Fruit fly (Drosophila melanogaster) whole organism, embryonic: Measurements from ENCODE around the gene SP1173.

Experiments used
- CG2678 ChIP-seq: fragments of 200-800 bp; sonication (Bioruptor generic); optimal IDR thresholded peaks from 3 replicates; lab custom pipeline; 2019; ENCODE audit warnings: missing biosample characterization, mild to moderate bottlenecking, missing genetic modification characterization, moderate library complexity
- CG7745 ChIP-seq: fragments of 200-800 bp; sonication (Bioruptor generic); optimal IDR thresholded peaks from 2 replicates; lab custom pipeline; 2018; ENCODE audit warnings: missing biosample characterization, mild to moderate bottlenecking, missing genetic modification characterization, moderate library complexity
- CG9876 ChIP-seq: fragments of 200-800 bp; sonication (Bioruptor generic); optimal IDR thresholded peaks from 2 replicates; lab custom pipeline; 2016; ENCODE audit warnings: missing biosample characterization, missing genetic modification characterization
- Dll ChIP-seq: fragments of 200-800 bp; sonication (Bioruptor generic); IDR thresholded peaks from 4 replicates; pipeline ENCODE4 v1.3.6; 2022; ENCODE audit warnings: missing biosample characterization, missing genetic modification characterization; ENCODE audit not compliant: partially characterized antibody
- Doc2 ChIP-seq: fragments of 200-800 bp; sonication (Bioruptor generic); IDR thresholded peaks from 2 replicates; pipeline ENCODE4 v1.3.6; 2022; ENCODE audit warnings: missing biosample characterization, missing genetic modification characterization
- Dref ChIP-seq: fragments of 200-800 bp; sonication (Bioruptor generic); IDR thresholded peaks from 2 replicates; pipeline ENCODE4 v1.3.6; 2022; ENCODE audit warnings: missing biosample characterization, missing genetic modification characterization
- cwo ChIP-seq: fragments of 200-800 bp; sonication (Bioruptor generic); optimal IDR thresholded peaks from 3 replicates; lab custom pipeline; 2017; ENCODE audit warnings: missing biosample characterization, missing genetic modification characterization, mild to moderate bottlenecking, moderate library complexity, missing genetic modification reagents
- gem ChIP-seq: fragments of 200-800 bp; sonication (Bioruptor generic); optimal IDR thresholded peaks from 2 replicates; lab custom pipeline; 2019; ENCODE audit warnings: missing biosample characterization, mild to moderate bottlenecking, missing genetic modification characterization, moderate library complexity
- h ChIP-seq: fragments of >200 bp; optimal IDR thresholded peaks from 2 replicates; lab custom pipeline; 2017
- hbn ChIP-seq: fragments of 200-800 bp; sonication (Bioruptor generic); IDR thresholded peaks from 2 replicates; pipeline ENCODE4 v1.3.6; 2022; ENCODE audit warnings: missing biosample characterization, missing genetic modification characterization; ENCODE audit not compliant: partially characterized antibody
- insv ChIP-seq, 2 experiments: fragments of 200-800 bp; sonication (Bioruptor generic); optimal IDR thresholded peaks; 3 replicates each; lab custom pipeline; 2016 to 2018; ENCODE audit warnings: missing biosample characterization in 2 of 2, missing genetic modification characterization in 2 of 2
- jigr1 ChIP-seq: fragments of 200-800 bp; sonication (Bioruptor generic); IDR thresholded peaks from 3 replicates; pipeline ENCODE4 v1.3.6; 2022; ENCODE audit warnings: missing biosample characterization, missing genetic modification characterization
- sens ChIP-seq: fragments of 200-800 bp; sonication (Bioruptor generic); peaks from one replicate; lab custom pipeline; 2016; ENCODE audit warnings: missing biosample characterization, missing genetic modification characterization
- so ChIP-seq: fragments of 200-800 bp; sonication (Bioruptor generic); IDR thresholded peaks from 3 replicates; pipeline ENCODE4 v1.3.6; 2022; ENCODE audit warnings: missing biosample characterization, missing genetic modification characterization

dm6 chr3L:6697353-6697752 is 6.0 kb downstream of the SP1173 start:
- peak; percentile 17 for TF ChIP-seq sens (GFP tag; lab: Kevin White, UChicago)
- TF ChIP-seq CG9876 (GFP tag; lab: Kevin White, UChicago) = no peak
- no peak for TF ChIP-seq insv (GFP tag; optimal IDR thresholded peaks at IDR 0.05; lab: Kevin White, UChicago)
- TF ChIP-seq Dref (GFP tag; lab: Robert Waterston, UW) = no peak
- no peak for TF ChIP-seq hbn
- TF ChIP-seq so (GFP tag; lab: Robert Waterston, UW) = no peak
- TF ChIP-seq CG7745 = no peak
- no peak for TF ChIP-seq cwo
- no peak for TF ChIP-seq CG2678 (tag; lab: Kevin White, UChicago)
- no peak for TF ChIP-seq gem (tag; lab: Kevin White, UChicago)
- no peak for TF ChIP-seq Dll (GFP tag; lab: Robert Waterston, UW)
- TF ChIP-seq h (lab: Kevin White, UChicago) = no peak
- no peak for TF ChIP-seq jigr1 (GFP tag; lab: Robert Waterston, UW)
- no peak for TF ChIP-seq Doc2 (GFP tag; lab: Robert Waterston, UW)
